Worm (Caenorhabditis elegans) whole organism, early embryonic: ENCODE measurements around the gene sra-13.

Experiments used
- F13C5.2 ChIP-seq: sonication (generic microtip); optimal IDR thresholded peaks from 2 replicates; lab custom pipeline; 2017; ENCODE audit warnings: mild to moderate bottlenecking, missing genetic modification characterization, inconsistent platforms, missing compliant biosample characterization
- ama-1 ChIP-seq: fragments of 150-350 bp; optimal IDR thresholded peaks from 2 replicates; lab custom pipeline; 2014
- flt-1 ChIP-seq: fragments of 200-800 bp; sonication (Bioruptor generic); IDR thresholded peaks from 2 replicates; pipeline ENCODE4 v1.3.6; 2022; ENCODE audit warnings: missing genetic modification characterization, missing compliant biosample characterization
- pes-1 ChIP-seq: fragments of 200-800 bp; sonication (Bioruptor generic); IDR thresholded peaks from 2 replicates; pipeline ENCODE4 v1.3.6; 2022; ENCODE audit warnings: missing genetic modification reagents, missing genetic modification characterization, missing compliant biosample characterization
- tbx-11 ChIP-seq: fragments of 200-800 bp; sonication (Bioruptor generic); IDR thresholded peaks from 2 replicates; pipeline ENCODE4 v1.3.6; 2022; ENCODE audit warnings: missing genetic modification characterization, missing compliant biosample characterization
- tbx-37 ChIP-seq: fragments of 200-800 bp; sonication (Bioruptor generic); conservative IDR thresholded peaks from 2 replicates; pipeline ENCODE4 v1.3.6; 2022; ENCODE audit warnings: missing genetic modification reagents, missing genetic modification characterization, missing compliant biosample characterization
- tra-4 ChIP-seq: sonication (generic microtip); optimal IDR thresholded peaks from 2 replicates; lab custom pipeline; 2017; ENCODE audit warnings: missing genetic modification characterization, missing compliant biosample characterization

DNA sequence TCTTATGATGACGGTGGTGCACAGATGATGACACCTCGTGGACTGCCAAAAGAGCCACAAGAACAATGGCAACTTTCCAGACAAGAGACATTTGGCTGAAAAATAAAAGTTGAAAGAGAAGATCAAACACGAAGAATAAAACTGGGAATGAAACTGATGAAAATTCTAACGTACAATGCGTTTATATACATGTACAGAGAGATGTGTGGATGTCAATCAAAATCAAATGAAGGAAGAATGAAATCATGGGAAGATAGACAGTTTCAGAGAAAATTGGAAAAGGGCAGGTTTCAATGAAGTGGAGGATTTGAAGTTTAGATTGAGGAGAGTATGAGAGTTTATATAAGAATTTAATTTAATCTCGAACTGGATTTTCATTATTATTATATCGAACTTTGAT lies 8.4 kb upstream of the sra-13 start, which contains the start of gene dod-23:
- no peak for TF ChIP-seq tbx-37 (GFP tag; lab: Robert Waterston, UW)
- no peak for TF ChIP-seq ama-1
- TF ChIP-seq tbx-11 (GFP tag; lab: Robert Waterston, UW), result no peak
- no peak for TF ChIP-seq pes-1
- no peak for TF ChIP-seq F13C5.2 (tag; lab: Kevin White, UChicago)
- no peak for TF ChIP-seq tra-4 (tag; lab: Kevin White, UChicago)
- TF ChIP-seq flt-1 (GFP tag; lab: Robert Waterston, UW), result no peak
